Worm (Caenorhabditis elegans): ENCODE data around the gene R13H4.2.

ce11 chrV:11875060-11875459 lies 38.9 kb downstream of the R13H4.2 start, which contains the start of gene sulp-4:
- TF ChIP-seq dao-5 (tag; optimal IDR thresholded peaks at IDR 0.05) (no peak), him-1 (tag; optimal IDR thresholded peaks at IDR 0.05) (no peak)
